Fruit fly (Drosophila melanogaster) whole organism, prepupa: ENCODE data around the gene Prosbeta4R2.

ENCODE experiments used
- CG11902 ChIP-seq: fragments of 200-800 bp; sonication (Bioruptor generic); optimal IDR thresholded peaks from 3 replicates; lab custom pipeline; 2016; ENCODE audit warnings: missing biosample characterization, missing genetic modification characterization
- CG6792 ChIP-seq: fragments of 200-800 bp; sonication (Bioruptor generic); optimal IDR thresholded peaks from 3 replicates; lab custom pipeline; 2016; ENCODE audit warnings: missing biosample characterization, missing genetic modification characterization
- CG6854 ChIP-seq: fragments of 200-800 bp; sonication (Bioruptor generic); optimal IDR thresholded peaks from 2 replicates; lab custom pipeline; 2017; ENCODE audit warnings: missing biosample characterization, mild to moderate bottlenecking, missing genetic modification characterization
- Eip75B ChIP-seq: fragments of 200-800 bp; sonication (Bioruptor generic); optimal IDR thresholded peaks from 3 replicates; lab custom pipeline; 2016; ENCODE audit warnings: missing biosample characterization, missing genetic modification characterization
- Eip78C ChIP-seq: fragments of 200-800 bp; sonication (Bioruptor generic); peaks from one replicate; lab custom pipeline; 2016; ENCODE audit warnings: missing biosample characterization, missing genetic modification characterization
- Gug ChIP-seq: fragments of 200-800 bp; sonication (Bioruptor generic); IDR thresholded peaks from 2 replicates; pipeline ENCODE4 v1.3.6; 2022; ENCODE audit warnings: missing biosample characterization, missing genetic modification characterization
- Lpt ChIP-seq: fragments of 200-800 bp; sonication (Bioruptor generic); optimal IDR thresholded peaks from 3 replicates; lab custom pipeline; 2016; ENCODE audit warnings: missing biosample characterization, missing genetic modification characterization
- Sox102F ChIP-seq: fragments of 200-800 bp; sonication (Bioruptor generic); optimal IDR thresholded peaks from 2 replicates; lab custom pipeline; 2016; ENCODE audit warnings: missing biosample characterization, mild to moderate bottlenecking, missing genetic modification characterization
- Sox14 ChIP-seq: fragments of 200-800 bp; sonication (Bioruptor generic); optimal IDR thresholded peaks from 3 replicates; lab custom pipeline; 2016; ENCODE audit warnings: missing biosample characterization, missing genetic modification characterization
- dac ChIP-seq: fragments of 200-800 bp; sonication (Bioruptor generic); optimal IDR thresholded peaks from 2 replicates; lab custom pipeline; 2017; ENCODE audit warnings: missing biosample characterization, mild to moderate bottlenecking, missing genetic modification characterization
- net ChIP-seq: fragments of 200-800 bp; sonication (Bioruptor generic); optimal IDR thresholded peaks from 3 replicates; lab custom pipeline; 2016; ENCODE audit warnings: missing biosample characterization, missing genetic modification characterization

- TF ChIP-seq Gug (GFP tag; lab: Robert Waterston, UW) (no peak), Sox102F (no peak), CG11902 (no peak), CG6792 (GFP tag; lab: Kevin White, UChicago) (no peak), CG6854 (GFP tag; lab: Kevin White, UChicago) (no peak), Lpt (GFP tag; lab: Kevin White, UChicago) (no peak), Eip75B (GFP tag; lab: Kevin White, UChicago) (no peak), Eip78C (GFP tag; lab: Kevin White, UChicago) (no peak), Sox14 (GFP tag; lab: Kevin White, UChicago) (no peak), dac (GFP tag; lab: Kevin White, UChicago) (no peak), net (GFP tag; lab: Kevin White, UChicago) (no peak)
Observed at dm6 chr2L:2669523-2669922, 14.3 kb downstream of the Prosbeta4R2 start, which contains the start of gene Gr23a.
